Worm (Caenorhabditis elegans) whole organism, L3 larva: Measurements from ENCODE around the gene C26B9.1.

Experiments
- R02D3.7 ChIP-seq: fragments of 150-350 bp; optimal IDR thresholded peaks from 2 replicates; lab custom pipeline; 2014; ENCODE audit warnings: missing biosample characterization, missing genetic modification characterization
- ZK546.5 ChIP-seq: sonication (generic microtip); optimal IDR thresholded peaks from 2 replicates; lab custom pipeline; 2017; ENCODE audit warnings: missing biosample characterization, missing genetic modification characterization
- ama-1 ChIP-seq: fragments of 150-350 bp; optimal IDR thresholded peaks from 2 replicates; lab custom pipeline; 2018
- ceh-16 ChIP-seq: sonication (generic microtip); optimal IDR thresholded peaks from 2 replicates; lab custom pipeline; 2017; ENCODE audit warnings: missing biosample characterization, missing genetic modification characterization
- ceh-28 ChIP-seq: fragments of 150-350 bp; optimal IDR thresholded peaks from 2 replicates; lab custom pipeline; 2014; ENCODE audit warnings: missing biosample characterization, missing genetic modification reagents, missing genetic modification characterization
- ceh-82 ChIP-seq: fragments of 150-350 bp; optimal IDR thresholded peaks from 2 replicates; lab custom pipeline; 2014; ENCODE audit warnings: missing biosample characterization, missing genetic modification characterization
- ceh-9 ChIP-seq: sonication (generic microtip); optimal IDR thresholded peaks from 2 replicates; lab custom pipeline; 2018; ENCODE audit warnings: missing biosample characterization, missing genetic modification characterization
- daf-12 ChIP-seq: fragments of 150-350 bp; optimal IDR thresholded peaks from 2 replicates; lab custom pipeline; 2014; ENCODE audit warnings: missing biosample characterization, missing genetic modification reagents, missing genetic modification characterization
- egl-27 ChIP-seq: sonication (generic microtip); optimal IDR thresholded peaks from 4 replicates; lab custom pipeline; 2017; ENCODE audit warnings: missing biosample characterization, missing genetic modification reagents, missing genetic modification characterization
- egl-5 ChIP-seq: fragments of 150-350 bp; optimal IDR thresholded peaks from 2 replicates; lab custom pipeline; 2017; ENCODE audit warnings: missing biosample characterization, missing genetic modification reagents, missing genetic modification characterization, inconsistent platforms
- elt-2 ChIP-seq: sonication (generic microtip); optimal IDR thresholded peaks from 2 replicates; lab custom pipeline; 2016; ENCODE audit warnings: missing genetic modification reagents, mild to moderate bottlenecking, missing genetic modification characterization, missing compliant biosample characterization
- eor-1 ChIP-seq, 2 experiments: fragments of 150-350 bp; optimal IDR thresholded peaks; 2 replicates each; lab custom pipeline; 2014 to 2018; ENCODE audit warnings: missing biosample characterization in 2 of 2, missing genetic modification characterization in 2 of 2
- fkh-10 ChIP-seq: sonication (generic microtip); optimal IDR thresholded peaks from 2 replicates; lab custom pipeline; 2017; ENCODE audit warnings: missing biosample characterization, missing genetic modification reagents, missing genetic modification characterization
- fkh-2 ChIP-seq: fragments of 150-350 bp; optimal IDR thresholded peaks from 2 replicates; lab custom pipeline; 2014; ENCODE audit warnings: missing biosample characterization, missing genetic modification reagents, missing genetic modification characterization
- fos-1 ChIP-seq: fragments of 150-350 bp; optimal IDR thresholded peaks from 2 replicates; lab custom pipeline; 2014; ENCODE audit warnings: missing biosample characterization, missing genetic modification characterization
- hmg-11 ChIP-seq: sonication (generic microtip); optimal IDR thresholded peaks from 2 replicates; lab custom pipeline; 2016; ENCODE audit warnings: missing genetic modification characterization, missing compliant biosample characterization
- jun-1 ChIP-seq: fragments of 150-350 bp; optimal IDR thresholded peaks from 2 replicates; lab custom pipeline; 2014; ENCODE audit warnings: missing biosample characterization, missing genetic modification reagents, missing genetic modification characterization
- lin-39 ChIP-seq: fragments of 150-350 bp; optimal IDR thresholded peaks from 2 replicates; lab custom pipeline; 2018; ENCODE audit warnings: missing biosample characterization, missing genetic modification reagents, missing genetic modification characterization
- lsy-12 ChIP-seq: sonication (generic microtip); optimal IDR thresholded peaks from 2 replicates; lab custom pipeline; 2016; ENCODE audit warnings: mild to moderate bottlenecking, missing genetic modification characterization, missing compliant biosample characterization
- mml-1 ChIP-seq: fragments of 150-350 bp; sonication (generic microtip); optimal IDR thresholded peaks from 3 replicates; lab custom pipeline; 2014; ENCODE audit warnings: missing biosample characterization, missing genetic modification characterization
- nfya-1 ChIP-seq: sonication (generic microtip); optimal IDR thresholded peaks from 2 replicates; lab custom pipeline; 2017; ENCODE audit warnings: missing genetic modification characterization, mild to moderate bottlenecking, missing compliant biosample characterization, antibody characterized with exemption, moderate library complexity; ENCODE audit not compliant: insufficient read depth
- nhr-11 ChIP-seq: fragments of 150-350 bp; optimal IDR thresholded peaks from 2 replicates; lab custom pipeline; 2014; ENCODE audit warnings: missing biosample characterization, missing genetic modification characterization
- nhr-237 ChIP-seq: fragments of 150-350 bp; optimal IDR thresholded peaks from 2 replicates; lab custom pipeline; 2014; ENCODE audit warnings: missing biosample characterization, missing genetic modification characterization
- nhr-25 ChIP-seq: sonication (generic microtip); optimal IDR thresholded peaks from 2 replicates; lab custom pipeline; 2017; ENCODE audit warnings: missing biosample characterization, missing genetic modification characterization
- nhr-28 ChIP-seq: fragments of 150-350 bp; optimal IDR thresholded peaks from 2 replicates; lab custom pipeline; 2014; ENCODE audit warnings: missing biosample characterization, missing genetic modification characterization
- nhr-67 ChIP-seq: fragments of 150-350 bp; optimal IDR thresholded peaks from 2 replicates; lab custom pipeline; 2014; ENCODE audit warnings: missing biosample characterization, missing genetic modification characterization
- nhr-76 ChIP-seq: fragments of 150-350 bp; sonication (generic microtip); optimal IDR thresholded peaks from 5 replicates; lab custom pipeline; 2014; ENCODE audit warnings: missing biosample characterization, missing genetic modification characterization
- nhr-77 ChIP-seq: fragments of 150-350 bp; optimal IDR thresholded peaks from 2 replicates; lab custom pipeline; 2014; ENCODE audit warnings: missing biosample characterization, missing genetic modification characterization
- pha-4 ChIP-seq: fragments of 150-350 bp; optimal IDR thresholded peaks from 2 replicates; lab custom pipeline; 2014; ENCODE audit warnings: missing biosample characterization, missing genetic modification reagents, missing genetic modification characterization
- pqm-1 ChIP-seq: fragments of 150-350 bp; optimal IDR thresholded peaks from 2 replicates; lab custom pipeline; 2017; ENCODE audit warnings: missing biosample characterization, missing genetic modification characterization, inconsistent platforms
- sea-2 ChIP-seq: fragments of 150-350 bp; sonication (generic microtip); optimal IDR thresholded peaks from 4 replicates; lab custom pipeline; 2014; ENCODE audit warnings: missing biosample characterization, missing genetic modification reagents, missing genetic modification characterization
- skn-1 ChIP-seq: fragments of 150-350 bp; optimal IDR thresholded peaks from 2 replicates; lab custom pipeline; 2014; ENCODE audit warnings: missing biosample characterization, missing genetic modification characterization
- snpc-4 ChIP-seq: fragments of 150-350 bp; optimal IDR thresholded peaks from 2 replicates; lab custom pipeline; 2014; ENCODE audit warnings: missing biosample characterization, missing genetic modification characterization
- unc-62 ChIP-seq: fragments of 150-350 bp; sonication (generic microtip); optimal IDR thresholded peaks from 4 replicates; lab custom pipeline; 2014; ENCODE audit warnings: missing biosample characterization, missing genetic modification reagents, missing genetic modification characterization
- zag-1 ChIP-seq: fragments of 150-350 bp; optimal IDR thresholded peaks from 2 replicates; lab custom pipeline; 2014; ENCODE audit warnings: missing biosample characterization, missing genetic modification characterization
- ztf-11 ChIP-seq: fragments of 150-350 bp; optimal IDR thresholded peaks from 2 replicates; lab custom pipeline; 2014; ENCODE audit warnings: missing biosample characterization, missing genetic modification characterization

Gene C26B9.1

ce11 chrX:5321563-5321962 is 22.8 kb upstream of the C26B9.1 start:
- TF ChIP-seq fkh-10 (GFP tag; lab: Kevin White, UChicago), result no peak
- no peak for TF ChIP-seq unc-62 (GFP tag; lab: Kevin White, UChicago)
- no peak for TF ChIP-seq nhr-28 (tag; lab: Kevin White, UChicago)
- no peak for TF ChIP-seq ceh-28 (tag; lab: Kevin White, UChicago)
- TF ChIP-seq nhr-77 (tag; lab: Kevin White, UChicago), result no peak
- TF ChIP-seq nhr-25, result no peak
- no peak for TF ChIP-seq nhr-67 (tag; lab: Kevin White, UChicago)
- TF ChIP-seq nfya-1 (tag; lab: Kevin White, UChicago), result no peak
- TF ChIP-seq ceh-9 (tag; lab: Kevin White, UChicago), result no peak
- no peak for TF ChIP-seq nhr-237 (tag; lab: Kevin White, UChicago)
- TF ChIP-seq mml-1, result no peak
- no peak for TF ChIP-seq eor-1 (tag; optimal IDR thresholded peaks at IDR 0.05; lab: Kevin White, UChicago)
- TF ChIP-seq nhr-76, result no peak
- TF ChIP-seq daf-12 (tag; lab: Kevin White, UChicago), result no peak
- no peak for TF ChIP-seq lin-39

- TF ChIP-seq hmg-11 (no peak), pqm-1 (no peak), ceh-9 (tag; lab: Kevin White, UChicago) (no peak), fkh-2 (tag; lab: Kevin White, UChicago) (no peak), skn-1 (no peak), sea-2 (GFP tag; lab: Kevin White, UChicago) (no peak)
- TF ChIP-seq, all 47 proteins: peak for 0
These were observed 21.1 kb upstream of the C26B9.1 start, which contains the start of gene sto-2 for ce11 chrX:5323287-5323686. TSS of gene sto-2 (minus strand) at chrX:5323387.

DNA sequence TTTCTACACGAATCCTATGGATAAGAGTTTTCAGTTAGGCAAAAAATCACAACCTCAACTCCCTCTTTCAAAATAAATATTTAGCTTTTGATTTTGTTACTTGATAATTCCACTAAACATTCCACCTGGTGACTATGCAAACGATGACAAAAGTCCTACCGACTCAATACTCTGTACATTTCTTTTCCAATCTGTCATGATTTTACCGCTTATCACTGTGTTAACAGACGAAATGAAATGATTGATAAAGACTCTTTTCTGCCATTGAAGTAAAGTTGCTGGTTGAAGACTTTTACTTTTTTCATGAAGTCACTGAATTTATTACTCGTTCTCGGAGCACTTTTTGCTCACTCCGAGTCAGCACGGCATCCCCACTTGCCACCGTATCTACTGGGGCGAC is 15.2 kb upstream of the C26B9.1 start, which contains the start of gene C26B9.5:
Gene C26B9.5 (plus strand): TSS at position 244 of the 400 bp plus-strand sequence.
- no peak for TF ChIP-seq daf-12 (tag; lab: Kevin White, UChicago)
- no peak for TF ChIP-seq R02D3.7 (tag; lab: Kevin White, UChicago)
- no peak for TF ChIP-seq ceh-16
- TF ChIP-seq snpc-4 (tag; lab: Kevin White, UChicago), result no peak
- TF ChIP-seq skn-1, result peak; percentile 69
- peak; percentile 68 for TF ChIP-seq pqm-1
- peak; percentile 54 for TF ChIP-seq elt-2 (tag; lab: Kevin White, UChicago)

- TF ChIP-seq jun-1 (tag; lab: Kevin White, UChicago), result no peak
- TF ChIP-seq lin-39, result no peak
- no peak for TF ChIP-seq mml-1
- TF ChIP-seq ZK546.5 (tag; lab: Kevin White, UChicago), result no peak
- TF ChIP-seq pha-4 (tag; lab: Kevin White, UChicago), result no peak
- TF ChIP-seq eor-1 (tag; optimal IDR thresholded peaks at IDR 0.05; lab: Kevin White, UChicago), result no peak
- no peak for TF ChIP-seq fkh-10 (GFP tag; lab: Kevin White, UChicago)
- TF ChIP-seq lsy-12 (tag; lab: Kevin White, UChicago), result no peak
- no peak for TF ChIP-seq ceh-82
- no peak for TF ChIP-seq nhr-76
- TF ChIP-seq fos-1 (tag; lab: Kevin White, UChicago), result no peak
- no peak for TF ChIP-seq nhr-11 (tag; lab: Kevin White, UChicago)
- no peak for TF ChIP-seq zag-1 (tag; lab: Kevin White, UChicago)
- TF ChIP-seq ceh-16, result no peak
- no peak for TF ChIP-seq sea-2 (GFP tag; lab: Kevin White, UChicago)
- no peak for TF ChIP-seq ama-1 (lab: Kevin White, UChicago)
- no peak for TF ChIP-seq ceh-28 (tag; lab: Kevin White, UChicago)
- TF ChIP-seq ztf-11, result no peak
- no peak for TF ChIP-seq nfya-1 (tag; lab: Kevin White, UChicago)
- no peak for TF ChIP-seq snpc-4 (tag; lab: Kevin White, UChicago)
These were observed 13.6 kb upstream of the C26B9.1 start for ce11 chrX:5330765-5331164.

ce11 chrX:5335368-5335767 is 9.0 kb upstream of the C26B9.1 start, which contains the start of gene C26B9.6:
TSS of gene C26B9.6 (minus strand) at chrX:5335468.
- no peak for TF ChIP-seq daf-12 (tag; lab: Kevin White, UChicago)
- TF ChIP-seq ZK546.5 (tag; lab: Kevin White, UChicago), result no peak
- no peak for TF ChIP-seq unc-62 (GFP tag; lab: Kevin White, UChicago)
- TF ChIP-seq lin-39, result no peak
- TF ChIP-seq ceh-28 (tag; lab: Kevin White, UChicago), result no peak
- TF ChIP-seq egl-27 (tag; lab: Kevin White, UChicago), result no peak
- no peak for TF ChIP-seq egl-5 (tag; lab: Kevin White, UChicago)
